Worm (Caenorhabditis elegans): Measurements from ENCODE around the gene exos-8.
"Not testable (repeated sequence)": the region's sequence is repeated elsewhere in the genome, so short reads cannot be mapped to it uniquely, and the experiment has no call there.

The exos-8 gene

ce11 chrII:6764734-6765133 lies 23.2 kb downstream of the exos-8 start, which contains the start of gene nlp-50:
nlp-50 (plus strand) TSS chrII:6765034.
- TF ChIP-seq hmg-11 (tag; optimal IDR thresholded peaks at IDR 0.05) (no peak), nhr-25 (tag; optimal IDR thresholded peaks at IDR 0.05) (no peak), nhr-28 (tag; optimal IDR thresholded peaks at IDR 0.05) (no peak), nhr-12 (tag; optimal IDR thresholded peaks at IDR 0.05) (no peak), elt-1 (tag; optimal IDR thresholded peaks at IDR 0.05) (no peak), lin-15B (tag; optimal IDR thresholded peaks at IDR 0.05) (no peak), ZK546.5 (tag; optimal IDR thresholded peaks at IDR 0.05) (no peak), ama-1 (optimal IDR thresholded peaks at IDR 0.05) (no peak), tbx-2 (tag; optimal IDR thresholded peaks at IDR 0.05) (no peak), sea-2 (GFP tag; optimal IDR thresholded peaks at IDR 0.05) (no peak)

- TF ChIP-seq lin-15B (tag; optimal IDR thresholded peaks at IDR 0.05) (no peak), ceh-82 (tag; optimal IDR thresholded peaks at IDR 0.05) (no peak), elt-2 (tag; optimal IDR thresholded peaks at IDR 0.05) (peak; percentile 41), sea-2 (GFP tag; optimal IDR thresholded peaks at IDR 0.05) (no peak), R02D3.7 (tag; optimal IDR thresholded peaks at IDR 0.05) (no peak), pqm-1 (tag; optimal IDR thresholded peaks at IDR 0.05) (no peak), pha-4 (tag; optimal IDR thresholded peaks at IDR 0.05) (no peak), unc-39 (tag; optimal IDR thresholded peaks at IDR 0.05) (no peak)
These were observed 26.5 kb downstream of the exos-8 start, which contains the start of gene F41G3.18 for ce11 chrII:6768014-6768413. F41G3.18 (plus strand) TSS chrII:6768314.

- TF ChIP-seq nhr-43 (tag; optimal IDR thresholded peaks at IDR 0.05; ENCODE audit: poor library complexity, severe bottlenecking): no peak
- TF ChIP-seq elt-2 (tag; optimal IDR thresholded peaks at IDR 0.05): no peak
These were observed 28.5 kb downstream of the exos-8 start for ce11 chrII:6770030-6770429.

ce11 chrII:6772482-6772881 lies 31.0 kb downstream of the exos-8 start:
- TF ChIP-seq egl-5 (tag; optimal IDR thresholded peaks at IDR 0.05) (no peak), pqm-1 (tag; optimal IDR thresholded peaks at IDR 0.05) (no peak), tbx-2 (tag; optimal IDR thresholded peaks at IDR 0.05) (no peak), lin-39 (tag; optimal IDR thresholded peaks at IDR 0.05) (no peak), nhr-23 (tag; optimal IDR thresholded peaks at IDR 0.05) (no peak), ztf-11 (tag; optimal IDR thresholded peaks at IDR 0.05) (no peak), ceh-9 (tag; optimal IDR thresholded peaks at IDR 0.05) (no peak), ceh-28 (tag; optimal IDR thresholded peaks at IDR 0.05) (no peak), jun-1 (tag; optimal IDR thresholded peaks at IDR 0.05) (no peak), snpc-4 (tag; optimal IDR thresholded peaks at IDR 0.05) (no peak), mml-1 (tag; optimal IDR thresholded peaks at IDR 0.05) (no peak), nhr-237 (tag; optimal IDR thresholded peaks at IDR 0.05) (no peak), hmg-11 (tag; optimal IDR thresholded peaks at IDR 0.05) (no peak), elt-3 (tag; optimal IDR thresholded peaks at IDR 0.05) (no peak)

- not testable (repeated sequence) for TF ChIP-seq aly-2, egl-27, lsy-12 (tag; optimal IDR thresholded peaks at IDR 0.05)
These were observed 33.6 kb downstream of the exos-8 start, which contains the start of gene agr-1 for ce11 chrII:6775076-6775475. agr-1 (minus strand) TSS chrII:6775176.

ce11 chrII:6776418-6777034 lies 35.0 kb downstream of the exos-8 start, which contains the start of gene ssup-72:
ssup-72 (plus strand) TSS chrII:6776598.
- TF ChIP-seq snpc-4 (tag; optimal IDR thresholded peaks at IDR 0.05) (peak; percentile 63), nfya-1 (tag; optimal IDR thresholded peaks at IDR 0.05; ENCODE audit: insufficient read depth) (peak; percentile 68), egl-5 (tag; optimal IDR thresholded peaks at IDR 0.05) (peak; percentile 1), sea-2 (GFP tag; optimal IDR thresholded peaks at IDR 0.05) (no peak), nhr-23 (tag; optimal IDR thresholded peaks at IDR 0.05) (peak; percentile 65), hmg-11 (tag; optimal IDR thresholded peaks at IDR 0.05) (no peak), elt-1 (tag; optimal IDR thresholded peaks at IDR 0.05) (no peak), lsy-12 (tag; optimal IDR thresholded peaks at IDR 0.05) (peak; percentile 30), eor-1 (tag; optimal IDR thresholded peaks at IDR 0.05) (no peak), elt-2 (tag; optimal IDR thresholded peaks at IDR 0.05) (peak; percentile 15), lin-15B (tag; optimal IDR thresholded peaks at IDR 0.05) (peak; percentile 71), nhr-43 (tag; optimal IDR thresholded peaks at IDR 0.05; ENCODE audit: poor library complexity, severe bottlenecking) (peak; percentile 90), tbx-2 (tag; optimal IDR thresholded peaks at IDR 0.05) (peak; percentile 23), nhr-25 (tag; optimal IDR thresholded peaks at IDR 0.05) (peak; percentile 7), pha-4 (tag; optimal IDR thresholded peaks at IDR 0.05) (peak; percentile 72)
